Fruit fly (Drosophila melanogaster): ENCODE results near the gene Argk1.
A peak's percentile ranks its signal among the peaks of the same experiment; 100 is the strongest.

dm6 chr3L:9072731-9073385, 7.0 kb upstream of the Argk1 start, which contains the start of the genes CG4911 and CG4942:
- TF ChIP-seq Smox (GFP tag; optimal IDR thresholded peaks at IDR 0.05) (no peak), Sox102F (GFP tag; optimal IDR thresholded peaks at IDR 0.05) (peak; percentile 55), svp (GFP tag) (peak; percentile 78)

Data from whole organism, prepupa.